Worm (Caenorhabditis elegans) whole organism, young adult: ENCODE data around the gene F34D10.4.

Experiments used
- egrh-3 ChIP-seq: fragments of 200-800 bp; sonication (Bioruptor generic); IDR thresholded peaks from 2 replicates; pipeline ENCODE4 v1.3.6; 2022; ENCODE audit warnings: missing genetic modification reagents, missing genetic modification characterization, missing compliant biosample characterization
- madf-3 ChIP-seq: fragments of 200-800 bp; sonication (Bioruptor generic); IDR thresholded peaks from 2 replicates; pipeline ENCODE4 v1.3.6; 2022; ENCODE audit warnings: missing genetic modification reagents, missing genetic modification characterization, missing compliant biosample characterization
- nhr-179 ChIP-seq: sonication (generic microtip); optimal IDR thresholded peaks from 2 replicates; lab custom pipeline; 2016; ENCODE audit warnings: mild to moderate bottlenecking, missing genetic modification characterization, missing compliant biosample characterization
- snpc-4 ChIP-seq, 5 experiments: fragments of 150-350 bp in 1 of 5; sonication (generic microtip) in 4 of 5; optimal IDR thresholded peaks; 2 replicates each; lab custom pipeline; 2014 to 2018; ENCODE audit warnings: missing genetic modification characterization in 5 of 5, missing biosample characterization in 3 of 5, antibody characterized with exemption in 2 of 5, mild to moderate bottlenecking in 2 of 5, missing compliant biosample characterization in 2 of 5, missing genotype in 2 of 5, moderate library complexity in 2 of 5, missing genetic modification reagents in 1 of 5
- ztf-18 ChIP-seq: sonication (generic microtip); optimal IDR thresholded peaks from 2 replicates; lab custom pipeline; 2016; ENCODE audit warnings: missing genotype, mild to moderate bottlenecking, missing genetic modification characterization, missing compliant biosample characterization

F34D10.4 gene

DNA sequence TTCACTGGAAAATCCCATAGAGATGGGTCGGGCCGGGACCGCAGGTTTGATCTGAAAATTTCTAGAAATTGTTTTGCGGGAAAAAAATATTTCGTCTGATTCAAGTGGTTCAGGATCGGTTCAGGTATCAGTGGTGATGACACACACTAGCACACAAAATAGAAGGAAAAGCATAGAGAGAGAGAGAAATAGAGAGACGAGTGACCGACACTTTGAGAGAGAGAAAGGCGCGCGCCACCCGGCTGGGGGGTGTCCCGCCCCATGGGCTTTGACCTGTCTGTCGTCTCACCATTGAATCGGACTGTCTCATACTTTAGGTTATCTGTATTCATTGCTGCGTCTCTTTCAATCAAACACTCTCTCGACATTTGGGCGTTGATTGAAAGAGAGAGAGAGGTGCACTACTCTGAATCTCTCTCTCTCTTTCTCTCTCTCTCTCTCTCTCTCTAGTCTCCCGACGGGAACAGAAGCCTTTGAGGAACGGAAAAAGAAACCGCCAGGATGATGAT lies 50.1 kb downstream of the F34D10.4 start, which contains the start of gene acy-3 (continued):
- no peak for TF ChIP-seq nhr-179 (tag; lab: Kevin White, UChicago)
- no peak for TF ChIP-seq ztf-18
- TF ChIP-seq snpc-4 (GFP tag; optimal IDR thresholded peaks at IDR 0.05; lab: Kevin White, UChicago), result no peak
- TF ChIP-seq snpc-4 (tag; optimal IDR thresholded peaks at IDR 0.05; lab: Kevin White, UChicago), result peak in 1 of 4 experiments; percentile 28
- TF ChIP-seq egrh-3, result no peak
- TF ChIP-seq madf-3, result no peak
